Fruit fly (Drosophila melanogaster): ENCODE measurements around the gene CG31751.

CG31751 gene

DNA sequence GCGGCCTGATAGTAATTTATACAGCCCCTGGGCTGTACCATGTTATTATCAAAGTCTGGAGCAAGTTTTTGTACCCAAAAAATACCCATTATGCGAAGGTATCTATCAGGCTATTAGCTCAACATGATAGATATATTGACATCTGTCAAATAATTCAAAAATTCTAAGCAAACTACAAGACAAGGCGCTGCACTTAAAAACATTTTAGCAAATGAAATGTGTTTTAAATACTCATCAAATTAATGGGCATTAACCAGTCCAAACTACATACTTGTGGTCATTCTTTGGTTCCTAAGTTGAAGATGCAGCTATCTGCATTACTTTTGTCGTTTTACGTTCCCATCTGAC lies 23.7 kb upstream of the CG31751 start (continued):
- no peak for TF ChIP-seq CG4617 (GFP tag; optimal IDR thresholded peaks at IDR 0.05; ENCODE audit: borderline replicate concordance)
- no peak for TF ChIP-seq GATAe (GFP tag; conservative IDR thresholded peaks at IDR 0.05)
- peak; percentile 58 for TF ChIP-seq fd64A (GFP tag; optimal IDR thresholded peaks at IDR 0.05)
- TF ChIP-seq sima (GFP tag; optimal IDR thresholded peaks at IDR 0.05), result no peak
- TF ChIP-seq hth (optimal IDR thresholded peaks at IDR 0.05), result no peak
- TF ChIP-seq amos (GFP tag; IDR thresholded peaks at IDR 0.05; ENCODE audit: partially characterized antibody), result no peak
- peak; percentile 78; the same call in 1 of the 3 replicates for TF ChIP-seq CG2199 (GFP tag; IDR thresholded peaks at IDR 0.05)
- peak in 1 of 3 experiments; percentile 78 for TF ChIP-seq Stat92E (GFP tag; optimal IDR thresholded peaks at IDR 0.05)
- peak; percentile 20 for TF ChIP-seq CG31365 (tag; optimal IDR thresholded peaks at IDR 0.05)
- no peak for TF ChIP-seq CG30431 (GFP tag; optimal IDR thresholded peaks at IDR 0.05)
- peak; percentile 71; the same call in 2 of the 3 replicates for TF ChIP-seq CG11456 (GFP tag; IDR thresholded peaks at IDR 0.05)
- TF ChIP-seq rib (GFP tag; IDR thresholded peaks at IDR 0.05), result no peak
- no peak for TF ChIP-seq Dip3 (GFP tag; optimal IDR thresholded peaks at IDR 0.05)
- TF ChIP-seq salm (tag; optimal IDR thresholded peaks at IDR 0.05), result no peak
- no peak for TF ChIP-seq Taf1 (GFP tag; IDR thresholded peaks at IDR 0.05)
- TF ChIP-seq pho (GFP tag; optimal IDR thresholded peaks at IDR 0.05), result no peak
- no peak for TF ChIP-seq CG13894 (tag; optimal IDR thresholded peaks at IDR 0.05)
- TF ChIP-seq Nf-YA (GFP tag; IDR thresholded peaks at IDR 0.05), result peak; percentile 41; the same call in 1 of the 2 replicates
- peak; percentile 76 for TF ChIP-seq Awh (GFP tag; IDR thresholded peaks at IDR 0.05)
- TF ChIP-seq CTCF (GFP tag; optimal IDR thresholded peaks at IDR 0.05), result no peak
- TF ChIP-seq peb (GFP tag; IDR thresholded peaks at IDR 0.05), result peak; percentile 82
- TF ChIP-seq toy (GFP tag; IDR thresholded peaks at IDR 0.05), result no peak
- no peak for TF ChIP-seq sna (GFP tag; IDR thresholded peaks at IDR 0.05; ENCODE audit: partially characterized antibody)
- no peak for TF ChIP-seq E2f2 (GFP tag; IDR thresholded peaks at IDR 0.05)
- TF ChIP-seq nerfin-1 (tag; optimal IDR thresholded peaks at IDR 0.05), result peak; percentile 65
- TF ChIP-seq Dip2 (GFP tag; IDR thresholded peaks at IDR 0.05), result no peak
- no peak for TF ChIP-seq CG17912 (GFP tag; optimal IDR thresholded peaks at IDR 0.05)
- TF ChIP-seq lola (GFP tag; optimal IDR thresholded peaks at IDR 0.05), result peak in 1 of 3 experiments; percentile 58
- no peak for TF ChIP-seq cg (GFP tag; optimal IDR thresholded peaks at IDR 0.05)
- TF ChIP-seq CG10267 (tag; optimal IDR thresholded peaks at IDR 0.05), result peak; percentile 69
- no peak for TF ChIP-seq exex (tag; optimal IDR thresholded peaks at IDR 0.05)
- peak; percentile 73 for TF ChIP-seq CG12769 (tag; optimal IDR thresholded peaks at IDR 0.05)
- peak; percentile 59 for TF ChIP-seq kay (GFP tag; optimal IDR thresholded peaks at IDR 0.05)
- TF ChIP-seq Doc3 (GFP tag; IDR thresholded peaks at IDR 0.05; ENCODE audit: partially characterized antibody), result no peak
- no peak for TF ChIP-seq knrl (GFP tag; IDR thresholded peaks at IDR 0.05; ENCODE audit: partially characterized antibody)
- 0 out of 2 replicates have a peak, but pooled peaks have one; percentile 48 for TF ChIP-seq CG32767 (GFP tag; IDR thresholded peaks at IDR 0.05)
- peak; percentile 9 for TF ChIP-seq BtbVII (GFP tag; optimal IDR thresholded peaks at IDR 0.05)
- TF ChIP-seq CG9797 (GFP tag; optimal IDR thresholded peaks at IDR 0.05), result no peak
- TF ChIP-seq Hsf (GFP tag; optimal IDR thresholded peaks at IDR 0.05), result peak; percentile 32
- no peak for TF ChIP-seq C15 (GFP tag; IDR thresholded peaks at IDR 0.05)
- TF ChIP-seq jigr1 (GFP tag; IDR thresholded peaks at IDR 0.05), result no peak
- TF ChIP-seq CG18011 (GFP tag; optimal IDR thresholded peaks at IDR 0.05), result no peak
- TF ChIP-seq CG10321 (GFP tag; IDR thresholded peaks at IDR 0.05), result no peak
- TF ChIP-seq CG13296 (GFP tag; optimal IDR thresholded peaks at IDR 0.05), result no peak
- 0 out of 2 replicates have a peak, but pooled peaks have one; percentile 21 for TF ChIP-seq sim (GFP tag; IDR thresholded peaks at IDR 0.05)
- TF ChIP-seq Bdp1 (GFP tag; optimal IDR thresholded peaks at IDR 0.05), result no peak
- TF ChIP-seq trem (tag; optimal IDR thresholded peaks at IDR 0.05), result peak; percentile 57
- peak; percentile 60; the same call in 1 of the 2 replicates for TF ChIP-seq CG11696 (GFP tag; IDR thresholded peaks at IDR 0.05)
- TF ChIP-seq CG10209 (GFP tag; optimal IDR thresholded peaks at IDR 0.05), result peak; percentile 12
- no peak for TF ChIP-seq HmgZ (tag; optimal IDR thresholded peaks at IDR 0.05)
- TF ChIP-seq Usf (GFP tag; optimal IDR thresholded peaks at IDR 0.05), result peak; percentile 40
- TF ChIP-seq NC2α (GFP tag; optimal IDR thresholded peaks at IDR 0.05), result peak; percentile 29

Data from whole organism, embryonic.